Worm (Caenorhabditis elegans): Measurements from ENCODE around the gene drd-1.

The drd-1 gene

DNA sequence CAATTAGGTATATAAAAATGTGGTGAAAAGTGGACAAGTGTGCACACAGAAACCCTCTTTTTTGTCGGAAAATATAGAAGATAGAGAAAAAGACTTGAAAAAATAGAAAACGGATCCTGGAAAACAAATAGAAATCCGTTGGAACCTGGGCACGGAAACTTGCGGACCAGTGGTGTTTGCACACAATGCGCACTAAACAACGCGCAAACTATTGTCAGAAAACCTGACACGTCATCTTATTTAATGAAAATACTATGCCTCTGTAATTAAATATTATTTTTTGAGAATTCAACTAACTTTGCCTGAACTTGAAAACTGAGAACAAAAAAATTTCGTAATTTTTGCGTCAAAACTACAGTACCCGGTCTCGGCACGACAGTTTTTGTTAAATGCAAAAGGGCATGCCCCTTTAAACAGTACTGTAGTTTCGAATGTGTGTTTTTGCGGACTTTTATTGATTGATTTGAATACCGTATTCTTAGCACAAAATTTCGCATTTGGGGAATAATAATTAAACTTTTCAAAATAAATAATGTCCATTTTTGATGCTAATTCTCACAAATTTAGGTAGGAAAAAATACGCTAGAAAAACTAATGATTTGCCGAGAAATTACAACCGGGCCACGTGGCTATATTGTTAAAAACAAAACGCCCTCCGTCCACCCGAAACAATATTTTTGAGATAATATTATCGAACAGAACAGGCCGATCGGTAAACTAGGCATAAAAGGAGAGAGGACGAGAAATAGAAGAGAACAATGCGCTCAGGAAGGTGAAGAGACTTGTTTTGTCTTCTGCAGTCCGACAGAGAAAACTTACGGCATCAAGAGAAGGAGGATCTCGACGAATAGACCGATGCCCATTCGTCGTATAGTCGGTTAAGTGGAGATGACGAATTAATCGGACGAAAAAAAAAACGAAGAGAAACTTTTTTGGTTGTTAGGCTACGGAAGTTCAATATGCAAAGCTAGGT, 41.4 kb downstream of the drd-1 start:
- TF ChIP-seq tra-4 (tag; optimal IDR thresholded peaks at IDR 0.05): no peak
- no peak for TF ChIP-seq hmg-4 (GFP tag; optimal IDR thresholded peaks at IDR 0.05)
- TF ChIP-seq B0310.2 (tag; optimal IDR thresholded peaks at IDR 0.05): no peak
- TF ChIP-seq hmbx-1 (tag; optimal IDR thresholded peaks at IDR 0.05): no peak
- TF ChIP-seq scrt-1 (GFP tag; IDR thresholded peaks at IDR 0.05): no peak
- TF ChIP-seq sea-1 (GFP tag; conservative IDR thresholded peaks at IDR 0.05): no peak
- no peak for TF ChIP-seq hnd-1 (tag; optimal IDR thresholded peaks at IDR 0.05)
- no peak for TF ChIP-seq aly-1 (tag; optimal IDR thresholded peaks at IDR 0.05)

DNA sequence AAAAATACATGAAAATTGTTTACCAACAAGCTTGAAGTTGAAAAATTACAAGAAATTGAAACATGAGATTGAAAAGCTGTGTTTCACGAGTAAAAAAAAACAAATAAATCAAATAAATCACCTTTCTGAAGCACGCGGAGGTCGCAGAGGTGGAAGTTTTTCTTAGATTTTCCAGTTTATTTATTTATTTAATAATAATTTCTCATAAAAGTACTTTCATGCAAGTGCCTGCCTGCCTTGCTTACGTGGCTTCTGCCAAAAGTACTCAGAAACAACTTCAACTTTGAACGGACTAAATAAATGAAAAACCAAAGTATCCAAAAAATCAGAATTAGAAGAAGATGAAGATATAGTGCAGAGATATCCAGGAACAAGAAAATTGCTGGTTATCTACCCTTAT, 44.1 kb downstream of the drd-1 start, which contains the start of gene acp-2:
Gene acp-2 (minus strand): TSS at position 101 of the 400 bp plus-strand sequence.
- TF ChIP-seq F13C5.2 (tag; optimal IDR thresholded peaks at IDR 0.05): no peak
- TF ChIP-seq tbx-37 (GFP tag; conservative IDR thresholded peaks at IDR 0.05): no peak
- no peak for TF ChIP-seq hnd-1 (tag; optimal IDR thresholded peaks at IDR 0.05)
- no peak for TF ChIP-seq sea-1 (GFP tag; conservative IDR thresholded peaks at IDR 0.05)
- no peak for TF ChIP-seq tbx-11 (GFP tag; IDR thresholded peaks at IDR 0.05)
- no peak for TF ChIP-seq ceh-36 (tag; optimal IDR thresholded peaks at IDR 0.05)
- TF ChIP-seq ceh-13 (GFP tag; optimal IDR thresholded peaks at IDR 0.05): no peak
- TF ChIP-seq tra-4 (tag; optimal IDR thresholded peaks at IDR 0.05): no peak
- TF ChIP-seq hmg-4 (GFP tag; optimal IDR thresholded peaks at IDR 0.05): no peak
- TF ChIP-seq ama-1 (optimal IDR thresholded peaks at IDR 0.05): no peak

DNA sequence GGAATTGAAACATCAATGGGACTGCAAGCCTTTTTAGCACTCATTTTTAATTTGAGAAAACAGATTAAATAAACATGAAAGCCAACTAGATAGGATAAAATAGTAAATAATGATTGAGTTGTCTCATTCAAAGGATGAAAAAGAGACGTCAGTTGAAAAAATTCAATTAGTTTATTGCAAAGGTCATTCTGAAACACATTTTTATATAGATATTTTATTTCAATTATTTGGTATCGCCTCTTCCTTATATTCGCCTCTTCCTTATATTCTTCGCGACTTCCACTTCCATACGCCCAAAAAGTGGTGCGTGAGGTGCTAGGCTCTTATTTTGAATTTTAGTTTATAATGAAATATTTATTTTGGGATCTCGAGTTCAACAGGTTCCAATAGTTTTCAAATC, 47.2 kb downstream of the drd-1 start, which contains the start of gene acp-4:
Gene acp-4 (minus strand): TSS at position 101 of the 400 bp plus-strand sequence.
- no peak for TF ChIP-seq aly-1 (tag; optimal IDR thresholded peaks at IDR 0.05)
- no peak for TF ChIP-seq hmbx-1 (tag; optimal IDR thresholded peaks at IDR 0.05)
- TF ChIP-seq tra-4 (tag; optimal IDR thresholded peaks at IDR 0.05): no peak
- no peak for TF ChIP-seq hmg-4 (GFP tag; optimal IDR thresholded peaks at IDR 0.05)
- no peak for TF ChIP-seq ceh-13 (GFP tag; optimal IDR thresholded peaks at IDR 0.05)
- no peak for TF ChIP-seq scrt-1 (GFP tag; IDR thresholded peaks at IDR 0.05)
- no peak for TF ChIP-seq tbx-37 (GFP tag; conservative IDR thresholded peaks at IDR 0.05)

DNA sequence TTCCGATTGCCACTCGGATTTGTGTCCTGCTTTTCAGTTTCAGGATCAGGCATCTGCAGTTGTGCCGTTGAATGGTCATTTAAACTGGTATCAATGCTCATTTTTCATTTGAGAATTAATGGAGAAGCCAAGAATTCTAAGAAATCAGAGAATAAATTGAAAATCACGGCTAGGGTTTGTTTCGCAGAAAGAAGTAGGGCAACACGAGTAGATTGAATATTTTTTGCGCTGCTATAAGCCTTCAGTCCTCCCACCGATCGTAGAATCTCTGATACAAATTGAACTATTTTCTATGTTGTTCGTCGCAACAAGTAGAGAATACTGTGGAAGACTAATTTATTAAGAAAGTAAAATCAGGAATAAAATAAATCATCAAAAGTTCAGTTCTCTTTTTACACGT, 49.2 kb downstream of the drd-1 start, which contains the start of gene acp-3:
Gene acp-3 (minus strand): TSS at position 101 of the 400 bp plus-strand sequence.
- TF ChIP-seq aly-1 (tag; optimal IDR thresholded peaks at IDR 0.05) (no peak), flt-1 (GFP tag; IDR thresholded peaks at IDR 0.05) (no peak), ama-1 (optimal IDR thresholded peaks at IDR 0.05) (no peak), ceh-36 (tag; optimal IDR thresholded peaks at IDR 0.05) (no peak)

DNA sequence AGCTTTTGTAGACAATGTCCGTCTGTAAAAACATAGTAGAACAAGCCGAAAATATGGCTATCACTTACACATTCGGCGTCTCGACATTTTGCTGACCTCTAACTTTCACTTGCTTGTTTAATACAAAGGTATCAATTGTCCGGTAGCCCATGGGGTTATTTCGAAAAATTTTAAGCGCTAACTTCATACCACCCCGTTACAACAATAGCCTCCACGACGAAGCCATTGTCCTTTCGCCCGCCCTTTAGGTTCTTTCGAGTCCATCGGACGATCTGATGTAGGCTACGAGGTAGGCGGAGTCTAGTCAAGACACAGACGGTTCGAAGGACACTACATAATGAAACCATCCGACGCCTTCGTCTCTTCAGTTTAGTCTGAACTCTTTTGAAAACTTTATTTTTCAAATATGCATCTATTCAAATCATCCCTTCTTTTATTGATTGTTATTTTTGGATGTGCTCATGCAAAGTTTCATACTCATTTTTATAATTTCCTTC, 51.0 kb downstream of the drd-1 start, which contains the start of gene lips-10:
Gene lips-10 (plus strand): TSS at position 378 of the 497 bp plus-strand sequence.
- TF ChIP-seq hmg-4 (GFP tag; optimal IDR thresholded peaks at IDR 0.05) (no peak), ceh-13 (GFP tag; optimal IDR thresholded peaks at IDR 0.05) (no peak), hmbx-1 (tag; optimal IDR thresholded peaks at IDR 0.05) (no peak), pes-1 (GFP tag; IDR thresholded peaks at IDR 0.05) (no peak), sea-1 (GFP tag; conservative IDR thresholded peaks at IDR 0.05) (no peak), hnd-1 (tag; optimal IDR thresholded peaks at IDR 0.05) (no peak), F13C5.2 (tag; optimal IDR thresholded peaks at IDR 0.05) (no peak), tbx-11 (GFP tag; IDR thresholded peaks at IDR 0.05) (no peak), aly-1 (tag; optimal IDR thresholded peaks at IDR 0.05) (no peak), tbx-37 (GFP tag; conservative IDR thresholded peaks at IDR 0.05) (no peak), B0310.2 (tag; optimal IDR thresholded peaks at IDR 0.05) (no peak), ets-7 (tag; optimal IDR thresholded peaks at IDR 0.05) (no peak), flt-1 (GFP tag; IDR thresholded peaks at IDR 0.05) (no peak), scrt-1 (GFP tag; IDR thresholded peaks at IDR 0.05) (no peak), ama-1 (optimal IDR thresholded peaks at IDR 0.05) (no peak), ceh-36 (tag; optimal IDR thresholded peaks at IDR 0.05) (no peak), tra-4 (tag; optimal IDR thresholded peaks at IDR 0.05) (no peak)

Data from whole organism, early embryonic.